Fruit fly (Drosophila melanogaster) whole organism, wandering third instar larva: ENCODE data around the gene Kdm3.
A peak's percentile ranks its signal among the peaks of the same experiment; 100 is the strongest.

Experiments
- Dif ChIP-seq: fragments of 200-275, 200-300 bp; sonication (Bioruptor generic); optimal IDR thresholded peaks from 2 replicates; lab custom pipeline; 2018; ENCODE audit warnings: missing biosample characterization, missing genetic modification characterization; ENCODE audit not compliant: partially characterized antibody
- GATAd ChIP-seq: sonication (Bioruptor generic); optimal IDR thresholded peaks from 2 replicates; lab custom pipeline; 2016; ENCODE audit warnings: missing biosample characterization, missing genetic modification characterization
- Hr78 ChIP-seq: fragments of >200 bp; optimal IDR thresholded peaks from 2 replicates; lab custom pipeline; 2017; ENCODE audit warnings: missing biosample characterization, missing genetic modification characterization
- OdsH ChIP-seq: fragments of 200-800 bp; sonication (Bioruptor generic); optimal IDR thresholded peaks from 2 replicates; lab custom pipeline; 2016; ENCODE audit warnings: missing biosample characterization, mild to moderate bottlenecking, missing genetic modification characterization
- Sp1 ChIP-seq: fragments of 200-800 bp; sonication (Bioruptor generic); optimal IDR thresholded peaks from 3 replicates; lab custom pipeline; 2019; ENCODE audit warnings: missing biosample characterization, mild to moderate bottlenecking, missing genetic modification characterization, moderate library complexity
- h ChIP-seq: fragments of 200-800 bp; sonication (Bioruptor generic); optimal IDR thresholded peaks from 3 replicates; lab custom pipeline; 2016; ENCODE audit warnings: missing biosample characterization, mild to moderate bottlenecking, missing genetic modification characterization
- psq ChIP-seq: fragments of 200-800 bp; sonication (Bioruptor generic); optimal IDR thresholded peaks from 3 replicates; lab custom pipeline; 2017; ENCODE audit warnings: missing biosample characterization, mild to moderate bottlenecking, missing genetic modification characterization, moderate library complexity
- rgr ChIP-seq: fragments of 200-800 bp; sonication (Bioruptor generic); optimal IDR thresholded peaks from 3 replicates; lab custom pipeline; 2016; ENCODE audit warnings: missing biosample characterization, mild to moderate bottlenecking, missing genetic modification characterization

DNA sequence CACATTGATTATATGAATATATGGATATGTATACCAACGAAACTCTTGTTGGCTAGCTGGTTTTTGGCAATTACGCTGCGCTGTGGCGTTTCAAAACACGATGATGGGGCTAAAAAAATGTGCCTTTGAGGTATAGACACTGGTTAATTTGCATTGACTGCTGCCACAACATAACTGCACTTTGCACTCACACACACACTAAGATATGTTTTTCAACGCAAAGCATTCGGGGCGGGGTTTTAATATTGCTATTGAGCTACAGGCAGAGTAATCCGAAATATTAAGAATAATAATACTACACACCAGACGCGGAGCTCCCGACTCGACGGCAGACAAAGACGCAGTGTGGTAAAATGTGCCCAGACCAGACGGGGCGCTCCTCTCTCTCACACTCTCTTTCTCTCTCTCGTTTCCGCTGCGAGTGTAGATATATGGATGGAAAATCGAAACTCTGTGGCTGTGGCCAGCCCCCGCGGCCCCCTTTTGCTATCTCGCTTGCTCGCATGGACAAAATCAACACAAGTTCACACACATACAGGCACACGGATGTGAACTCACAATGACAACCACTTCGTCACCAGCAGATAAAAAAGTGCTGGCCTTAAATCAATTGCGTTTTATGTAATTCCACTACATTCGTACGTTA, 35.3 kb downstream of the Kdm3 start:
- no peak for TF ChIP-seq GATAd
- TF ChIP-seq Sp1 (GFP tag; lab: Kevin White, UChicago), result peak; percentile 56
- TF ChIP-seq Hr78 (GFP tag; lab: Kevin White, UChicago), result no peak
- peak; percentile 68 for TF ChIP-seq rgr (GFP tag; lab: Kevin White, UChicago)
- TF ChIP-seq OdsH (GFP tag; lab: Kevin White, UChicago), result peak; percentile 58
- TF ChIP-seq psq (GFP tag; lab: Kevin White, UChicago), result peak; percentile 42
- peak; percentile 96 for TF ChIP-seq Dif
- TF ChIP-seq h (GFP tag; lab: Kevin White, UChicago), result peak; percentile 80
